Fruit fly (Drosophila melanogaster): Measurements from ENCODE around the gene Bin1.

Gene Bin1

dm6 chr3R:16214474-16215318 is 25.3 kb upstream of the Bin1 start:
- TF ChIP-seq CG2120 (GFP tag; optimal IDR thresholded peaks at IDR 0.05) (peak; percentile 62), row (GFP tag; IDR thresholded peaks at IDR 0.05) (peak; percentile 16; the same call in 1 of the 3 replicates), lilli (GFP tag; optimal IDR thresholded peaks at IDR 0.05) (peak; percentile 46), CG10147 (GFP tag; optimal IDR thresholded peaks at IDR 0.05) (peak; percentile 16), Xbp1 (GFP tag; optimal IDR thresholded peaks at IDR 0.05) (peak; percentile 41), CG8924 (tag; optimal IDR thresholded peaks at IDR 0.05) (peak; percentile 34), CrebB (tag; optimal IDR thresholded peaks at IDR 0.05) (no peak), CG10979 (tag; optimal IDR thresholded peaks at IDR 0.05) (peak; percentile 11), CG7745 (tag; optimal IDR thresholded peaks at IDR 0.05) (no peak), phol (tag; optimal IDR thresholded peaks at IDR 0.05) (peak; percentile 36), Ets65A (GFP tag) (peak; percentile 76), CG6765 (GFP tag; optimal IDR thresholded peaks at IDR 0.05) (peak; percentile 46), CoRest (tag; optimal IDR thresholded peaks at IDR 0.05) (peak; percentile 68), h (optimal IDR thresholded peaks at IDR 0.05) (no peak), ara (GFP tag; IDR thresholded peaks at IDR 0.05) (0 out of 2 replicates have a peak, but pooled peaks have one; percentile 30), CG3407 (GFP tag; optimal IDR thresholded peaks at IDR 0.05) (no peak), pfk (GFP tag; optimal IDR thresholded peaks at IDR 0.05) (no peak), CG13424 (tag; optimal IDR thresholded peaks at IDR 0.05) (peak; percentile 40), mam (GFP tag; optimal IDR thresholded peaks at IDR 0.05) (peak; percentile 4), CG31388 (GFP tag; optimal IDR thresholded peaks at IDR 0.05) (no peak), CG15479 (GFP tag; optimal IDR thresholded peaks at IDR 0.05) (no peak), D19A (tag; optimal IDR thresholded peaks at IDR 0.05) (peak; percentile 28), CG7963 (GFP tag; IDR thresholded peaks at IDR 0.05; ENCODE audit: partially characterized antibody) (no peak), CG2712 (tag; optimal IDR thresholded peaks at IDR 0.05) (peak; percentile 23), Pdp1 (GFP tag; optimal IDR thresholded peaks at IDR 0.05) (peak in 1 of 2 experiments; percentile 16), org-1 (GFP tag; optimal IDR thresholded peaks at IDR 0.05) (peak; percentile 5), Meics (GFP tag; optimal IDR thresholded peaks at IDR 0.05) (peak; percentile 62), cwo (GFP tag; optimal IDR thresholded peaks at IDR 0.05) (peak; percentile 22), sisA (GFP tag; IDR thresholded peaks at IDR 0.05) (no peak), sens (GFP tag) (peak; percentile 60), pita (GFP tag; optimal IDR thresholded peaks at IDR 0.05) (no peak), Rx (GFP tag; IDR thresholded peaks at IDR 0.05) (no peak), CG6683 (GFP tag; optimal IDR thresholded peaks at IDR 0.05) (no peak), Sox100B (GFP tag; optimal IDR thresholded peaks at IDR 0.05) (peak; percentile 61), CG17568 (GFP tag; optimal IDR thresholded peaks at IDR 0.05) (peak; percentile 18), CG14050 (GFP tag; IDR thresholded peaks at IDR 0.05) (no peak), ham (GFP tag; IDR thresholded peaks at IDR 0.05) (no peak), chif (GFP tag; optimal IDR thresholded peaks at IDR 0.05) (peak in 1 of 2 experiments; percentile 0), CG13296 (GFP tag; optimal IDR thresholded peaks at IDR 0.05) (no peak), CG10209 (GFP tag; optimal IDR thresholded peaks at IDR 0.05) (peak; percentile 41), CG11504 (tag; optimal IDR thresholded peaks at IDR 0.05) (peak; percentile 70), Atf3 (GFP tag; optimal IDR thresholded peaks at IDR 0.05) (no peak), bcd (GFP tag; optimal IDR thresholded peaks at IDR 0.05) (peak; percentile 42), D19B (GFP tag; optimal IDR thresholded peaks at IDR 0.05) (peak; percentile 6), CG15269 (tag; optimal IDR thresholded peaks at IDR 0.05) (peak; percentile 46), abd-A (tag; optimal IDR thresholded peaks at IDR 0.05) (peak; percentile 8), CG7556 (GFP tag; optimal IDR thresholded peaks at IDR 0.05) (peak; percentile 87), CG1024 (GFP tag; IDR thresholded peaks at IDR 0.05) (no peak)
